Worm (Caenorhabditis elegans): ENCODE measurements around the gene kcmf-1.

- TF ChIP-seq tab-1 (GFP tag; IDR thresholded peaks at IDR 0.05) (no peak), T22C8.4 (GFP tag; IDR thresholded peaks at IDR 0.05) (no peak), klf-2 (GFP tag; conservative IDR thresholded peaks at IDR 0.05) (no peak), ref-1 (GFP tag; conservative IDR thresholded peaks at IDR 0.05) (no peak), cog-1 (tag; optimal IDR thresholded peaks at IDR 0.05) (no peak), ztf-29 (GFP tag; IDR thresholded peaks at IDR 0.05) (no peak), flt-1 (GFP tag; IDR thresholded peaks at IDR 0.05) (no peak), med-1 (GFP tag; optimal IDR thresholded peaks at IDR 0.05; ENCODE audit: insufficient read depth) (no peak)
Measured at ce11 chrIII:7792209-7792608, 37.0 kb upstream of the kcmf-1 start.
